Worm (Caenorhabditis elegans): ENCODE measurements around the gene irld-12.
"Not testable (repeated sequence)": the region's sequence is repeated elsewhere in the genome, so short reads cannot be mapped to it uniquely, and the experiment has no call there.

DNA sequence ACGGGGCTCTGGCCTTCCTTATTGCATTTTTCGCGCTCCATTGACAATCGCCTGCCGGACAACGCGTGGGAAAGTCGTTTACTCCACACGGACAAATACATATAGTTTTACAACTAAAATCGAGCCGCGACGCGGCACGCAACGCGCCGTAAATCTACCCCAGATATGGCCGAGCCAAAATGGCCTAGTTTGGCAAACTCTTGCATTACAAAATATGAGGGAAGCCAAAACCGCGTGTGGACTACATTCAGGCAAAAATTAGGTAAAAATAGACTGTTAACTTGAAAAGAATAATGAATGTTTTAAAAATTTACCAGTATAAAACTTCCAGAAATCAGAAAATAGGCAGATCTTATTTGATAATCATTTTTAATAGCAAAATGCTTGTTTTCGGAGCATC, 43.2 kb upstream of the irld-12 start, which contains the start of gene srt-16:
- not testable (repeated sequence) for TF ChIP-seq zag-1 (tag; optimal IDR thresholded peaks at IDR 0.05); egl-27 (tag; optimal IDR thresholded peaks at IDR 0.05); unc-62 (GFP tag; optimal IDR thresholded peaks at IDR 0.05)
